Worm (Caenorhabditis elegans) whole organism, L4/young adult: ENCODE data around the gene F14E5.8.

ENCODE experiments used
- W03F9.2 ChIP-seq: fragments of 150-350 bp; optimal IDR thresholded peaks from 2 replicates; lab custom pipeline; 2014; ENCODE audit warnings: missing biosample characterization, missing genetic modification characterization
- dao-5 ChIP-seq: sonication (generic microtip); optimal IDR thresholded peaks from 2 replicates; lab custom pipeline; 2016; ENCODE audit warnings: missing genotype, missing genetic modification characterization, moderate library complexity, missing compliant biosample characterization
- him-1 ChIP-seq: sonication (generic microtip); optimal IDR thresholded peaks from 2 replicates; lab custom pipeline; 2016; ENCODE audit warnings: missing genotype, missing genetic modification reagents, missing genetic modification characterization, missing compliant biosample characterization

DNA sequence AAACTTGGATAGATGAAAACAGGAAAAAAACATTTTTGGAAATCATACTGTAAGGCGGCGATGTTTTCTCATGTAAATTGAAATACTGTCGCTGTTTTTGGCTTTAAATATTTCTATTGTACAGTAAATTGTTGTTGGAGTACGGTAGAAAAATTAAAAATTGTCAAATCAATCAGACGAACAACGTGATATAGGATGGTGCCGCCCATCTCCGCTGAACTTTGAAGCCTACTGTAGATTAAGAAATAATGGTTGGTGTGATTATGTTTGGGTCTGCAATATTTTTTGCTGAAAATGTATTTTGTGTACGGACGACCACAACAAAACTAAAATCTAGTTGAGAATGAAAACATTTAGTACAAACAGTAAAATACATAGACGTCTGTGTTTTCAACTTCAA lies 34.3 kb upstream of the F14E5.8 start:
- TF ChIP-seq dao-5 (tag; lab: Kevin White, UChicago), result no peak
- no peak for TF ChIP-seq him-1 (tag; lab: Kevin White, UChicago)
- TF ChIP-seq W03F9.2 (tag; lab: Kevin White, UChicago), result no peak
